Fruit fly (Drosophila melanogaster) whole organism, embryonic: Measurements from ENCODE around the gene CG13928.

Experiments used
- CG10431 ChIP-seq: fragments of 200-800 bp; sonication (Bioruptor generic); optimal IDR thresholded peaks from 3 replicates; lab custom pipeline; 2018; ENCODE audit warnings: missing biosample characterization, mild to moderate bottlenecking, missing genetic modification characterization
- CG12104 ChIP-seq: fragments of 200-800 bp; sonication (Bioruptor generic); optimal IDR thresholded peaks from 3 replicates; lab custom pipeline; 2016; ENCODE audit warnings: missing biosample characterization, missing genetic modification characterization
- CG15514 ChIP-seq: fragments of 200-800 bp; sonication (Bioruptor generic); optimal IDR thresholded peaks from 3 replicates; lab custom pipeline; 2017; ENCODE audit warnings: missing biosample characterization, missing genetic modification characterization, mild to moderate bottlenecking, moderate library complexity, missing genetic modification reagents
- CG16813 ChIP-seq: fragments of 200-800 bp; sonication (Bioruptor generic); IDR thresholded peaks from 3 replicates; pipeline ENCODE4 v1.3.6; 2022; ENCODE audit warnings: missing biosample characterization, missing genetic modification characterization; ENCODE audit not compliant: partially characterized antibody
- CG17612 ChIP-seq: fragments of 200-800 bp; sonication (Bioruptor generic); IDR thresholded peaks from 2 replicates; pipeline ENCODE4 v1.3.6; 2022; ENCODE audit warnings: missing biosample characterization, missing genetic modification characterization
- CG2712 ChIP-seq: fragments of 200-800 bp; optimal IDR thresholded peaks from 3 replicates; lab custom pipeline; 2019; ENCODE audit warnings: missing biosample characterization, mild to moderate bottlenecking, missing genetic modification characterization, moderate library complexity
- CG3281 ChIP-seq: fragments of 200-800 bp; sonication (Bioruptor generic); optimal IDR thresholded peaks from 3 replicates; lab custom pipeline; 2017; ENCODE audit warnings: missing biosample characterization, mild to moderate bottlenecking, missing genetic modification characterization
- CG4617 ChIP-seq: fragments of 200-800 bp; sonication (Bioruptor generic); optimal IDR thresholded peaks from 3 replicates; lab custom pipeline; 2016; ENCODE audit warnings: missing biosample characterization, missing genetic modification characterization, borderline replicate concordance
- CG9797 ChIP-seq: fragments of 200-800 bp; sonication (Bioruptor generic); optimal IDR thresholded peaks from 3 replicates; lab custom pipeline; 2018; ENCODE audit warnings: missing biosample characterization, mild to moderate bottlenecking, missing genetic modification characterization
- D ChIP-seq, 2 experiments: fragments of 200-800 bp in 1 of 2; fragments of >200 bp in 1 of 2; sonication (Bioruptor generic) in 1 of 2; optimal IDR thresholded peaks; 2 replicates in 1 of 2; 3 replicates in 1 of 2; lab custom pipeline; 2017; ENCODE audit warnings: mild to moderate bottlenecking in 1 of 2, missing biosample characterization in 1 of 2, missing genetic modification characterization in 1 of 2, missing genetic modification reagents in 1 of 2
- D19B ChIP-seq: fragments of 200-800 bp; sonication (Bioruptor generic); optimal IDR thresholded peaks from 2 replicates; lab custom pipeline; 2017; ENCODE audit warnings: missing biosample characterization, mild to moderate bottlenecking, missing genetic modification characterization
- Dad ChIP-seq: fragments of 200-800 bp; sonication (Bioruptor generic); optimal IDR thresholded peaks from 3 replicates; lab custom pipeline; 2016; ENCODE audit warnings: missing biosample characterization, missing genetic modification characterization
- Deaf1 ChIP-seq: fragments of 200-800 bp; optimal IDR thresholded peaks from 3 replicates; lab custom pipeline; 2019; ENCODE audit warnings: missing biosample characterization, mild to moderate bottlenecking, missing genetic modification characterization, moderate library complexity
- Doc3 ChIP-seq: fragments of 200-800 bp; sonication (Bioruptor generic); IDR thresholded peaks from 3 replicates; pipeline ENCODE4 v1.3.6; 2022; ENCODE audit warnings: missing biosample characterization, missing genetic modification characterization; ENCODE audit not compliant: partially characterized antibody
- Drgx ChIP-seq: fragments of 200-800 bp; sonication (Bioruptor generic); IDR thresholded peaks from 2 replicates; pipeline ENCODE4 v1.3.6; 2022; ENCODE audit warnings: missing biosample characterization, missing genetic modification characterization
- E2f2 ChIP-seq: fragments of 200-800 bp; sonication (Bioruptor generic); IDR thresholded peaks from 2 replicates; pipeline ENCODE4 v1.3.6; 2022; ENCODE audit warnings: missing biosample characterization, missing genetic modification characterization
- Elba2 ChIP-seq: fragments of 200-800 bp; sonication (Bioruptor generic); optimal IDR thresholded peaks from 3 replicates; lab custom pipeline; 2016; ENCODE audit warnings: missing biosample characterization, missing genetic modification characterization
- Ets97D ChIP-seq: fragments of 200-800 bp; sonication (Bioruptor generic); optimal IDR thresholded peaks from 3 replicates; lab custom pipeline; 2016; ENCODE audit warnings: missing biosample characterization, missing genetic modification characterization
- Fer2 ChIP-seq: fragments of 200-800 bp; sonication (Bioruptor generic); optimal IDR thresholded peaks from 2 replicates; lab custom pipeline; 2018; ENCODE audit warnings: missing biosample characterization, mild to moderate bottlenecking, missing genetic modification characterization, moderate library complexity
- MBD-R2 ChIP-seq: fragments of 200-800 bp; sonication (Bioruptor generic); IDR thresholded peaks from 2 replicates; pipeline ENCODE4 v1.3.6; 2022; ENCODE audit warnings: missing biosample characterization, missing genetic modification characterization
- Med ChIP-seq: fragments of 200-800 bp; sonication (Bioruptor generic); peaks from one replicate; lab custom pipeline; 2016; ENCODE audit warnings: missing biosample characterization, missing genetic modification characterization, mild to moderate bottlenecking, inconsistent platforms, moderate library complexity
- Oli ChIP-seq: fragments of 200-800 bp; sonication (Bioruptor generic); optimal IDR thresholded peaks from 2 replicates; lab custom pipeline; 2018; ENCODE audit warnings: missing biosample characterization, mild to moderate bottlenecking, missing genetic modification characterization, moderate library complexity
- Rfx ChIP-seq: fragments of 200-800 bp; sonication (Bioruptor generic); IDR thresholded peaks from 2 replicates; pipeline ENCODE4 v1.3.6; 2022; ENCODE audit warnings: missing biosample characterization, missing genetic modification characterization
- Sin3A ChIP-seq: fragments of >200 bp; optimal IDR thresholded peaks from 2 replicates; lab custom pipeline; 2018
- Six4 ChIP-seq: fragments of 200-800 bp; sonication (Bioruptor generic); optimal IDR thresholded peaks from 2 replicates; lab custom pipeline; 2016; ENCODE audit warnings: missing biosample characterization, missing genetic modification characterization
- Taf1 ChIP-seq: fragments of 200-800 bp; sonication (Bioruptor generic); IDR thresholded peaks from 2 replicates; pipeline ENCODE4 v1.3.6; 2022; ENCODE audit warnings: missing biosample characterization, missing genetic modification characterization
- Xbp1 ChIP-seq: fragments of 200-800 bp; sonication (Bioruptor generic); optimal IDR thresholded peaks from 3 replicates; lab custom pipeline; 2016; ENCODE audit warnings: missing biosample characterization, mild to moderate bottlenecking, missing genetic modification characterization
- YL-1 ChIP-seq: fragments of 200-800 bp; sonication (Bioruptor generic); optimal IDR thresholded peaks from 3 replicates; lab custom pipeline; 2017; ENCODE audit warnings: missing biosample characterization, mild to moderate bottlenecking, missing genetic modification characterization
- ato ChIP-seq: fragments of 200-800 bp; sonication (Bioruptor generic); IDR thresholded peaks from 2 replicates; pipeline ENCODE4 v1.3.6; 2022; ENCODE audit warnings: missing biosample characterization, missing genetic modification characterization; ENCODE audit not compliant: partially characterized antibody
- bbx ChIP-seq: fragments of 200-800 bp; sonication (Bioruptor generic); IDR thresholded peaks from 2 replicates; pipeline ENCODE4 v1.3.6; 2022; ENCODE audit warnings: missing biosample characterization, missing genetic modification characterization; ENCODE audit not compliant: partially characterized antibody
- bigmax ChIP-seq: fragments of 200-800 bp; sonication (Bioruptor generic); optimal IDR thresholded peaks from 2 replicates; lab custom pipeline; 2018; ENCODE audit warnings: missing biosample characterization, mild to moderate bottlenecking, missing genetic modification characterization
- bsh ChIP-seq, 2 experiments: fragments of 200-800 bp; sonication (Bioruptor generic); optimal IDR thresholded peaks; 2 replicates each; lab custom pipeline; 2017 to 2018; ENCODE audit warnings: mild to moderate bottlenecking in 2 of 2, missing biosample characterization in 2 of 2, missing genetic modification characterization in 2 of 2, moderate library complexity in 1 of 2
- crp ChIP-seq, 2 experiments: fragments of 200-800 bp; sonication (Bioruptor generic); optimal IDR thresholded peaks; 2 replicates in 1 of 2; 3 replicates in 1 of 2; lab custom pipeline; 2017; ENCODE audit warnings: missing biosample characterization in 2 of 2, missing genetic modification characterization in 2 of 2, mild to moderate bottlenecking in 1 of 2, moderate library complexity in 1 of 2
- dpn ChIP-seq, 2 experiments: fragments of 200-800 bp; sonication (Bioruptor generic); optimal IDR thresholded peaks; 3 replicates each; lab custom pipeline; 2016; ENCODE audit warnings: missing biosample characterization in 2 of 2, missing genetic modification characterization in 2 of 2
- emc ChIP-seq: fragments of 200-800 bp; sonication (Bioruptor generic); optimal IDR thresholded peaks from 2 replicates; lab custom pipeline; 2016; ENCODE audit warnings: missing biosample characterization, missing genetic modification characterization
- exex ChIP-seq: fragments of 200-800 bp; sonication (Bioruptor generic); optimal IDR thresholded peaks from 4 replicates; lab custom pipeline; 2018; ENCODE audit warnings: missing biosample characterization, mild to moderate bottlenecking, missing genetic modification characterization, moderate library complexity
- fru ChIP-seq: fragments of >200 bp; optimal IDR thresholded peaks from 2 replicates; lab custom pipeline; 2017
- gfzf ChIP-seq: fragments of 200-800 bp; sonication (Bioruptor generic); optimal IDR thresholded peaks from 2 replicates; lab custom pipeline; 2016; ENCODE audit warnings: missing biosample characterization, mild to moderate bottlenecking, missing genetic modification characterization, moderate library complexity
- knrl ChIP-seq: fragments of 200-800 bp; sonication (Bioruptor generic); IDR thresholded peaks from 3 replicates; pipeline ENCODE4 v1.3.6; 2022; ENCODE audit warnings: missing biosample characterization, missing genetic modification characterization; ENCODE audit not compliant: partially characterized antibody
- mirr ChIP-seq: fragments of 200-800 bp; sonication (Bioruptor generic); optimal IDR thresholded peaks from 3 replicates; lab custom pipeline; 2018; ENCODE audit warnings: missing biosample characterization, mild to moderate bottlenecking, missing genetic modification characterization
- onecut ChIP-seq: fragments of 200-800 bp; sonication (Bioruptor generic); IDR thresholded peaks from 2 replicates; pipeline ENCODE4 v1.3.6; 2022; ENCODE audit warnings: missing biosample characterization, missing genetic modification characterization
- pzg ChIP-seq: fragments of 200-800 bp; sonication (Bioruptor generic); optimal IDR thresholded peaks from 3 replicates; lab custom pipeline; 2018; ENCODE audit warnings: missing biosample characterization, mild to moderate bottlenecking, missing genetic modification characterization, moderate library complexity
- sna ChIP-seq: fragments of 200-800 bp; sonication (Bioruptor generic); IDR thresholded peaks from 2 replicates; pipeline ENCODE4 v1.3.6; 2022; ENCODE audit warnings: missing biosample characterization, missing genetic modification characterization; ENCODE audit not compliant: partially characterized antibody
- trem ChIP-seq: fragments of 200-800 bp; optimal IDR thresholded peaks from 3 replicates; lab custom pipeline; 2019; ENCODE audit warnings: missing biosample characterization, mild to moderate bottlenecking, missing genetic modification characterization, moderate library complexity
- zen2 ChIP-seq: fragments of 200-800 bp; sonication (Bioruptor generic); IDR thresholded peaks from 3 replicates; pipeline ENCODE4 v1.3.6; 2022; ENCODE audit warnings: missing biosample characterization, missing genetic modification characterization; ENCODE audit not compliant: partially characterized antibody

Gene CG13928

DNA sequence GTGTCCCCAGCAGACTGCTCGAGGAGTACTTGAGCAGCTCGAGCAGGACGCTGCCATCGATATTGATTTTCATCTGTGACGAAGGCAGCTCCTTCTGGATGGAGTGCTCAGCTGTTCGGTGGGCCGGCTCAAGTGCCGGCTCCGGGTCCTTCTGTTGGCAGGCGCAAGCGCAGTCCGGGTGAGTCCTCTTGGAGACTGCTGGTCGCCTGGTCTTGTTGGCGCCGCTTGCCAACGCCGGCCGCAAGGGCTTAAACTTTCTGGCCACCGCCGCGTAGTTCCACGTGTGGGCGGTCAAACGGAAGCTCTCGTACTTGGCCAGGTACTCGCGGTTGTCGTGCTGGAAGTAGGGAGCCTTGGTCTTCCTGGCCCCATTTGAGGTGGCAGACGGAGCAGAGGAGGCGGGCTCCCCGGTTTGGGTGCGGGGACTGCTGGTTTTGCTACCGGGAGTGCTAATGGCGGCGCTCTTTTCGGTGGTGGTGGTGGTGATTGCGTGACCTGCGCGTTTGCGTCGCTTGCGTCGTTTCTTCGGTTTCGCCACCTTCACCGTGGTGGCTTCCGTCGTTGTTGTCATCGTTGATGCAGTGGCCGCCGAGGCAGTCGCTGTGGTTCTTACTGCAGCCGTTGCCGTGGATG is 33.7 kb upstream of the CG13928 start (continued):
- TF ChIP-seq CG10431 (GFP tag; lab: Kevin White, UChicago), result no peak
- TF ChIP-seq D19B, result no peak
- peak; percentile 19 for TF ChIP-seq Med (GFP tag; lab: Kevin White, UChicago)
- peak in 1 of 2 experiments; percentile 46 for TF ChIP-seq crp (GFP tag; optimal IDR thresholded peaks at IDR 0.05; lab: Kevin White, UChicago)
- no peak for TF ChIP-seq Taf1
- peak; percentile 89 for TF ChIP-seq onecut (GFP tag; lab: Robert Waterston, UW)
- peak; percentile 30; the same call in 2 of the 3 replicates for TF ChIP-seq zen2 (GFP tag; lab: Robert Waterston, UW)
- TF ChIP-seq Deaf1 (tag; lab: Kevin White, UChicago), result peak; percentile 79

- no peak for TF ChIP-seq Six4 (GFP tag; lab: Kevin White, UChicago)
- no peak for TF ChIP-seq bigmax (GFP tag; lab: Kevin White, UChicago)
- no peak for TF ChIP-seq CG12104 (GFP tag; lab: Kevin White, UChicago)
- TF ChIP-seq exex, result peak; percentile 82
- TF ChIP-seq CG3281 (GFP tag; lab: Kevin White, UChicago), result no peak
- TF ChIP-seq Ets97D (GFP tag; lab: Kevin White, UChicago), result no peak
- TF ChIP-seq mirr (GFP tag; lab: Kevin White, UChicago), result peak; percentile 71
- TF ChIP-seq ato, result 0 out of 2 replicates have a peak, but pooled peaks have one; percentile 18
Measured at dm6 chr3L:1653752-1654151, 25.6 kb upstream of the CG13928 start.

DNA sequence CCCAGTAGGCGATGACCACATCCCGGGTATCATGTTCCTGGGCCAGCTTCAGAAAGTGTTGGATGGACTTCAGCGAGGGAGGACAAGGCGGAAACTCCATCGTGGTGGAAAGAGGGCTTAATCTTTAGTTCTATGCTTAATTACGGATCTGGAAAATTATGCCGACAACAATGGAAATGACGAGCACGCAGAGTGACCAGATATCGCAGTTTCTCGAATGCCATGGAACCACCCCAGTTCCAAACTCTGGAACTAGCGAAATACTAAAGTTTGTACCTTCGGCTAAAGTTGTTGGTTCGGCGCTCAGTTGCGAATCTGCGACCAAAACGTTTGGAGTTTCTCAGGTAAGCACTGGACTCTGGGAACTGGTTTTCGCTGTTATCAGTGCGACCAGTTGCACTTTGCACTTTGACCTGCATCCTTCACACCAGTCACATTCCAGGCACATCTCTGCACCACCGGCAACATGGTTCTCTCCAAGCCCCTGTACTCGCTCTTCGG is 24.6 kb upstream of the CG13928 start, which contains the start of the genes CG7970 and Vta1:
Gene CG7970 (plus strand): TSS at position 51 of the 501 bp plus-strand sequence.
Gene Vta1 (minus strand): TSS at position 201 of the 501 bp plus-strand sequence.
- TF ChIP-seq YL-1 (GFP tag; lab: Kevin White, UChicago) (peak; percentile 68), dpn (GFP tag; optimal IDR thresholded peaks at IDR 0.05; lab: Kevin White, UChicago) (no peak), D (optimal IDR thresholded peaks at IDR 0.05; lab: Kevin White, UChicago) (peak; percentile 5), D (GFP tag; optimal IDR thresholded peaks at IDR 0.05; lab: Kevin White, UChicago) (no peak), Doc3 (GFP tag; lab: Robert Waterston, UW) (no peak), CG9797 (GFP tag; lab: Kevin White, UChicago) (peak; percentile 80), Drgx (peak; percentile 63), trem (tag; lab: Kevin White, UChicago) (peak; percentile 32), MBD-R2 (GFP tag; lab: Robert Waterston, UW) (peak; percentile 82), CG2712 (tag; lab: Kevin White, UChicago) (no peak), Elba2 (no peak), CG17612 (GFP tag; lab: Robert Waterston, UW) (no peak), Sin3A (lab: Kevin White, UChicago) (peak; percentile 47), Fer2 (no peak), knrl (GFP tag; lab: Robert Waterston, UW) (0 out of 3 replicates have a peak, but pooled peaks have one; percentile 28), E2f2 (peak; percentile 42; the same call in 1 of the 2 replicates), Dad (no peak), bbx (GFP tag; lab: Robert Waterston, UW) (0 out of 2 replicates have a peak, but pooled peaks have one; percentile 47), gfzf (GFP tag; lab: Kevin White, UChicago) (peak; percentile 85), Xbp1 (GFP tag; lab: Kevin White, UChicago) (no peak), CG15514 (GFP tag; lab: Kevin White, UChicago) (peak; percentile 99), Oli (tag; lab: Kevin White, UChicago) (no peak), CG4617 (GFP tag; lab: Kevin White, UChicago) (peak; percentile 87), fru (lab: Kevin White, UChicago) (no peak), emc (GFP tag; lab: Kevin White, UChicago) (no peak), Rfx (GFP tag; lab: Robert Waterston, UW) (no peak), sna (GFP tag; lab: Robert Waterston, UW) (0 out of 2 replicates have a peak, but pooled peaks have one; percentile 23), pzg (peak; percentile 79), CG16813 (GFP tag; lab: Robert Waterston, UW) (no peak), bsh (GFP tag; optimal IDR thresholded peaks at IDR 0.05; lab: Kevin White, UChicago) (peak in 1 of 2 experiments; percentile 74)
